Worm (Caenorhabditis elegans): ENCODE data around the gene C49A9.9.

DNA sequence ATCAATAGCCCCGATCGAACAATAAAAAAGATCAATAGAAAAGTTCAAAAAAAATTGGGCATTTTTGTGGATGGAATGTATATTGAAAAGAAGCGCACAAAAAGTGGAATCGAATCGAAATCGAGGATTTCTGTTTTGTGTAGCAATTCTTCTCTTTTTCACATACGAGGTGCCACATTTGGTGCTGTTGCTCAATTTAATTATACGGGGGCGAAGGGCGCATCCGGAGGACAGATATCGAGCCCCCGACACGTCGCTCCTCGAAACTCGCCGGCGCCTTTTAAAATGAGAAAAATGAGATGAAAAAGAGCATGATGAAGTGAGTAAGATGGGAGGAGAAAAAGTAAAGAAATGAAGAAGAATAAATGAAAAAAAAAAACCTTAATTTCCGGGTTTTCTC lies 39.8 kb upstream of the C49A9.9 start:
- TF ChIP-seq tbx-2 (tag; optimal IDR thresholded peaks at IDR 0.05) (no peak), unc-62 (GFP tag; optimal IDR thresholded peaks at IDR 0.05) (no peak), alr-1 (tag; optimal IDR thresholded peaks at IDR 0.05; ENCODE audit: borderline replicate concordance) (no peak), unc-130 (tag; optimal IDR thresholded peaks at IDR 0.05) (no peak), hlh-4 (tag; optimal IDR thresholded peaks at IDR 0.05) (no peak), nhr-76 (tag; optimal IDR thresholded peaks at IDR 0.05) (no peak), ztf-11 (tag; optimal IDR thresholded peaks at IDR 0.05) (no peak), blmp-1 (tag; optimal IDR thresholded peaks at IDR 0.05) (no peak)

Measured in whole organism, L1 larva.